Worm (Caenorhabditis elegans) whole organism, mixed stage, embryonic: ENCODE data around the gene Y116A8A.2.

ENCODE experiments used
- M03D4.4 ChIP-seq: sonication (generic microtip); optimal IDR thresholded peaks from 2 replicates; lab custom pipeline; 2017; ENCODE audit warnings: mild to moderate bottlenecking, missing genetic modification characterization, missing compliant biosample characterization
- bed-3 ChIP-seq: fragments of 200-800 bp; sonication (Bioruptor generic); optimal IDR thresholded peaks from 3 replicates; lab custom pipeline; 2018; ENCODE audit warnings: mild to moderate bottlenecking, missing genetic modification characterization, moderate library complexity, missing compliant biosample characterization
- blmp-1 ChIP-seq: fragments of 150-350 bp; optimal IDR thresholded peaks from 2 replicates; lab custom pipeline; 2014; ENCODE audit warnings: missing biosample characterization, missing genetic modification characterization
- ceh-43 ChIP-seq: fragments of 200-800 bp; sonication (Bioruptor generic); optimal IDR thresholded peaks from 2 replicates; lab custom pipeline; 2018; ENCODE audit warnings: mild to moderate bottlenecking, missing genetic modification characterization, moderate library complexity, missing compliant biosample characterization
- ceh-83 ChIP-seq: fragments of 200-800 bp; sonication (Bioruptor generic); optimal IDR thresholded peaks from 2 replicates; lab custom pipeline; 2018; ENCODE audit warnings: mild to moderate bottlenecking, missing genetic modification characterization, missing compliant biosample characterization
- ces-1 ChIP-seq: fragments of 150-350 bp; optimal IDR thresholded peaks from 2 replicates; lab custom pipeline; 2014; ENCODE audit warnings: missing biosample characterization, missing genetic modification reagents, missing genetic modification characterization
- cnd-1 ChIP-seq: fragments of 200-800 bp; sonication (Bioruptor generic); optimal IDR thresholded peaks from 2 replicates; lab custom pipeline; 2018; ENCODE audit warnings: mild to moderate bottlenecking, missing genetic modification characterization, missing compliant biosample characterization
- drap-1 ChIP-seq: fragments of 200-800 bp; sonication (Bioruptor generic); optimal IDR thresholded peaks from 3 replicates; lab custom pipeline; 2018; ENCODE audit warnings: mild to moderate bottlenecking, missing genetic modification characterization, missing compliant biosample characterization
- elt-1 ChIP-seq: sonication (generic microtip); optimal IDR thresholded peaks from 2 replicates; lab custom pipeline; 2017; ENCODE audit warnings: missing genetic modification characterization, mild to moderate bottlenecking, missing compliant biosample characterization, antibody characterized with exemption, moderate library complexity, borderline replicate concordance; ENCODE audit not compliant: insufficient read depth
- flh-1 ChIP-seq: fragments of 200-800 bp; sonication (Bioruptor generic); optimal IDR thresholded peaks from 2 replicates; lab custom pipeline; 2018; ENCODE audit warnings: mild to moderate bottlenecking, missing genetic modification characterization, moderate library complexity, missing compliant biosample characterization
- hlh-1 ChIP-seq: fragments of 150-350 bp; optimal IDR thresholded peaks from 2 replicates; lab custom pipeline; 2014; ENCODE audit warnings: missing biosample characterization, missing genetic modification reagents, missing genetic modification characterization
- lin-13 ChIP-seq: fragments of 150-350 bp; optimal IDR thresholded peaks from 2 replicates; lab custom pipeline; 2014; ENCODE audit warnings: missing biosample characterization, missing genetic modification characterization
- lin-32 ChIP-seq: fragments of 200-800 bp; sonication (Bioruptor generic); optimal IDR thresholded peaks from 2 replicates; lab custom pipeline; 2018; ENCODE audit warnings: mild to moderate bottlenecking, missing genetic modification characterization, missing compliant biosample characterization
- lsy-2 ChIP-seq: fragments of 150-350 bp; optimal IDR thresholded peaks from 2 replicates; lab custom pipeline; 2014; ENCODE audit warnings: missing biosample characterization, missing genetic modification characterization
- mep-1 ChIP-seq: fragments of 150-350 bp; optimal IDR thresholded peaks from 2 replicates; lab custom pipeline; 2017; ENCODE audit warnings: missing biosample characterization, missing genetic modification reagents, missing genetic modification characterization, inconsistent platforms
- mls-2 ChIP-seq: sonication (generic microtip); optimal IDR thresholded peaks from 2 replicates; lab custom pipeline; 2016; ENCODE audit warnings: mild to moderate bottlenecking, missing genetic modification characterization, moderate library complexity, missing compliant biosample characterization
- nhr-2 ChIP-seq: fragments of 150-350 bp; optimal IDR thresholded peaks from 2 replicates; lab custom pipeline; 2014; ENCODE audit warnings: missing biosample characterization, missing genetic modification characterization
- nhr-28 ChIP-seq: fragments of 150-350 bp; optimal IDR thresholded peaks from 2 replicates; lab custom pipeline; 2014; ENCODE audit warnings: missing biosample characterization, missing genetic modification characterization
- nhr-76 ChIP-seq: sonication (generic microtip); optimal IDR thresholded peaks from 2 replicates; lab custom pipeline; 2017; ENCODE audit warnings: missing biosample characterization, missing genetic modification characterization
- sem-2 ChIP-seq: fragments of 200-800 bp; sonication (Bioruptor generic); optimal IDR thresholded peaks from 2 replicates; lab custom pipeline; 2018; ENCODE audit warnings: mild to moderate bottlenecking, missing genetic modification characterization, missing compliant biosample characterization
- snpc-4 ChIP-seq: fragments of 150-350 bp; optimal IDR thresholded peaks from 2 replicates; lab custom pipeline; 2014; ENCODE audit warnings: missing biosample characterization, missing genetic modification characterization
- sptf-1 ChIP-seq: sonication (generic microtip); optimal IDR thresholded peaks from 2 replicates; lab custom pipeline; 2017; ENCODE audit warnings: mild to moderate bottlenecking, missing genetic modification characterization, moderate library complexity, missing compliant biosample characterization
- tbx-8 ChIP-seq: fragments of 200-800 bp; sonication (Bioruptor generic); optimal IDR thresholded peaks from 2 replicates; lab custom pipeline; 2018; ENCODE audit warnings: mild to moderate bottlenecking, missing genetic modification characterization, moderate library complexity, missing compliant biosample characterization
- unc-120 ChIP-seq: sonication (generic microtip); optimal IDR thresholded peaks from 2 replicates; lab custom pipeline; 2017; ENCODE audit warnings: missing genetic modification characterization, missing compliant biosample characterization; ENCODE audit not compliant: poor library complexity, severe bottlenecking
- unc-39 ChIP-seq: fragments of 150-350 bp; optimal IDR thresholded peaks from 2 replicates; lab custom pipeline; 2014; ENCODE audit warnings: missing biosample characterization, missing genetic modification characterization
- unc-62 ChIP-seq: fragments of 150-350 bp; optimal IDR thresholded peaks from 2 replicates; lab custom pipeline; 2014; ENCODE audit warnings: missing biosample characterization, missing genetic modification reagents, missing genetic modification characterization
- zip-8 ChIP-seq: fragments of 150-350 bp; optimal IDR thresholded peaks from 2 replicates; lab custom pipeline; 2014; ENCODE audit warnings: missing biosample characterization, missing genetic modification characterization
- ztf-11 ChIP-seq: fragments of 150-350 bp; optimal IDR thresholded peaks from 2 replicates; lab custom pipeline; 2014; ENCODE audit warnings: missing biosample characterization, missing genetic modification characterization

Gene Y116A8A.2

DNA sequence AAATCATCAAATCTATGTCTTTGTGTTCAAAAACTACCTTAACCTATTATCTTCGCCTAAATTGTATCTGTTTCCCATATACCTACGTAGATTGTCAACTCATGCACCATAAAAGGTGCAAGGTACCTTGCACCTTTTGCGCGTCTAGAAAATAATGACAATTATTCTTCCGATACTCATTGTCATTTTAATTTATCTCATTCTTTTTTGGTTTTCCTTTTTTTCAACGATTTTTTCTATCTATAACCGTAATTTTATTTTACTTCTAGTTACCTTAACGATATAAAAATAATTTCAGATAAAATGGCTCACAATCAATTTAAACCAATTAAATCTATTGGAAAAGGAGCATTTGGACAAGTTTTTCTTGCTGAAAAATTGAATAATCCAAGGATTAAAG lies 26.7 kb downstream of the Y116A8A.2 start, which contains the start of gene Y43D4A.6:
Gene Y43D4A.6 (plus strand): TSS at position 301 of the 400 bp plus-strand sequence.
- no peak for TF ChIP-seq nhr-76 (tag; lab: Kevin White, UChicago)
- no peak for TF ChIP-seq drap-1 (GFP tag; lab: Kevin White, UChicago)
- no peak for TF ChIP-seq unc-120
- no peak for TF ChIP-seq ceh-83 (GFP tag; lab: Kevin White, UChicago)
- no peak for TF ChIP-seq zip-8
- no peak for TF ChIP-seq sptf-1 (tag; lab: Kevin White, UChicago)
- TF ChIP-seq nhr-28 (tag; lab: Kevin White, UChicago) = no peak
- TF ChIP-seq blmp-1 (tag; lab: Kevin White, UChicago) = no peak
- no peak for TF ChIP-seq unc-62
- no peak for TF ChIP-seq lin-32

DNA sequence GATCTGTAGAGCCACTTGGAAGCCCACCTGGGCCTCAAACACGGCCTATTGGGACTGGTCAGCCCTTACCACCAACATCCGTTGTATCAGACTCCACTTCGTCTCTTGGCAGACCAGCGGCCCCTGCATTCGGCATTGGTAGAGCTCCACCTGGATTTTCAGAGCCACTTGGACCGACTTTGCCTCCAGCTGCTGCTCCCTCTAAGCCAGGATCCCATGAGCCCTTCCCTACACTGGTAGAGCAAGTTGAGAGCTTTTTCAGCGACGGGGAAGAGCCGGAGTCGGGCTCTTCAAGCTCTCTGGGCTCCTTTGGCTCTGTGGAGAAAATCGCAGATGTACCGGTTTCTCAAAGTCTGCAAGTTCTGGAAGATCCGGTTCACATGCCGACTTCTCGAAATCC lies 35.1 kb downstream of the Y116A8A.2 start:
- TF ChIP-seq tbx-8 (GFP tag; lab: Kevin White, UChicago) (no peak), snpc-4 (tag; lab: Kevin White, UChicago) (no peak), lin-13 (tag; lab: Kevin White, UChicago) (no peak), unc-39 (tag; lab: Kevin White, UChicago) (no peak), ces-1 (GFP tag; lab: Kevin White, UChicago) (no peak), unc-120 (no peak), nhr-2 (tag; lab: Kevin White, UChicago) (no peak)

DNA sequence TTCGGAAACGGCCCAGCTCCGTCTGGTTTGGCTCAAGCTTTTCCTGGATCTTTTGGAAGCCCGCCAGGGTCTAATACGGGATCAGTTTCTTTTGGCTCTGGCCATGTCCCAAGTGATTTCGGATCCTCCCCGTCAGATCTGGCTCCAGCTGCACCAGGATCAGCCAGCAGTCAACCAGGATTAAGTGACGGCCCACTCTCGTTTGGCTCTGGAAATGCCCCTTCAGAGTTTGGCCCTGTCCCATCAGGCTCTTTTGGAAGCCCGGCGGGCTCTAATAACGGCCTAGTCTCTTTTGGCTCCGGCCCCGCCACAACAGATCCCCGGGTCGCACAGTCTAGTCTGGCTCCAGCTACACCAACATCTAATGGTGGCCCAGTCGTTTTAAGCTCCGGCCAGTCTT lies 36.0 kb downstream of the Y116A8A.2 start:
- TF ChIP-seq M03D4.4 (tag; lab: Kevin White, UChicago) = no peak
- TF ChIP-seq, all 35 proteins: peak for 0

DNA sequence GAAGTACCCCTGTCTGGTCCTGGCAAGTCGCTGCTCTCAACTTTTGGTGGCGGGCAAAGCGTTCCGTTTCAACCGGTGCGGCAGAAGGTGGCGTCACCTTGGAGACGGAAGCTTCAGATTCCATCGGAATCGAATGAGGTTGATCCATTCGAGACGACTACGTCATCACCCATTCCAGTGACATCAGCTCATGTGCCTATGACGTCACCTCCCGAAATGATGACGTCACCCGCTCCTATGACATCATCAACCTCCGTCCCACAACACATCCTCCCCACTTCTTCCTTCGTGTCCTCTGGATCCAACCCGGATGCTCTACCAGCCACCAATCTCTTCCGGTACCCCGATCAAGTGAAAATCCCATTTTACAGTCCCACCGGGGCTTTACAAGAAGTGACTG lies 36.8 kb downstream of the Y116A8A.2 start:
- TF ChIP-seq zip-8 (peak; percentile 99), nhr-28 (tag; lab: Kevin White, UChicago) (no peak), mls-2 (tag; lab: Kevin White, UChicago) (no peak), unc-39 (tag; lab: Kevin White, UChicago) (no peak), elt-1 (tag; lab: Kevin White, UChicago) (no peak), mep-1 (tag; lab: Kevin White, UChicago) (no peak), ztf-11 (no peak)

DNA sequence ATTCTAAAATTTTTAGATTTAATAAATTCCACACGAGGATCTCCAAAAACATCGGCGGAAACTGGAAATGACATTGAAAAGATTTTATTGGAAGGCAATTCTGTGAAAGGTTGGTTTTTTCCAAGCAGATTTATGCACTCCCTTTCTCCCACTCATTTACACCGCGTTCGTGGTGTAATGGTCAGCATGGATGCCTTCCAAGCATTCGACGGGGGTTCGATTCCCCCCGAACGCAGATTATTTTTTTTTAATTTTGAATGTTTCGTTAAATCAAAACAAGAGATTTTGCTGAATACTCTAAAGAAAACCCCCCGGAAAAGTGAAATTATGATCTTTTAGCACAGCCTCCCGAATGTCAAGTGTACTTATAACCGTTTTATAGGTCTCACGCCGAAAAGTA lies 37.8 kb downstream of the Y116A8A.2 start:
- TF ChIP-seq unc-120 = peak; percentile 37
- peak; percentile 45 for TF ChIP-seq ceh-43
- peak; percentile 82 for TF ChIP-seq ceh-83 (GFP tag; lab: Kevin White, UChicago)
- no peak for TF ChIP-seq lsy-2 (tag; lab: Kevin White, UChicago)
- peak; percentile 15 for TF ChIP-seq bed-3
- peak; percentile 62 for TF ChIP-seq drap-1 (GFP tag; lab: Kevin White, UChicago)
- peak; percentile 39 for TF ChIP-seq lin-32
- TF ChIP-seq flh-1 (GFP tag; lab: Kevin White, UChicago) = peak; percentile 29
- TF ChIP-seq sptf-1 (tag; lab: Kevin White, UChicago) = peak; percentile 78
- TF ChIP-seq mep-1 (tag; lab: Kevin White, UChicago) = no peak
- peak; percentile 56 for TF ChIP-seq mls-2 (tag; lab: Kevin White, UChicago)
- peak; percentile 75 for TF ChIP-seq M03D4.4 (tag; lab: Kevin White, UChicago)
- peak; percentile 27 for TF ChIP-seq sem-2 (GFP tag; lab: Kevin White, UChicago)
- TF ChIP-seq ztf-11 = no peak
- peak; percentile 56 for TF ChIP-seq cnd-1
- no peak for TF ChIP-seq unc-39 (tag; lab: Kevin White, UChicago)

DNA sequence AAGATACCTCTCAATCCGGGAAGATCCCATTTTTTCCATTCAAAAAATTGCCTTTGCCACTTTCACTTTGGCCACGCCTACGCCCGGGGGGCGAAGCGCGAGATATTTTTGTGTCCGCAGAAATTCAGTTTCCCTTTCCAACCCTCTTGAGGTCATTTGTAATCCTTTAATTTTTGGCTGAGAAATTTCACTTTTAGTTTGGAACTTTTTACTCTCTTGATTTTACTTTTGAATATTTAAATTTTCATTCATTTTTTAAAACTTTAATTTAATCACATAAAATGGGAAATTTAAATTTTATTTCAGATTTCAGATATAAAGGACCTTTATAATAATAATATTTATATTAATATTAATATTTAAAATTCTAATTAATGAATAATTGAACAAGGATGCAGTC lies 38.3 kb downstream of the Y116A8A.2 start, which contains the start of gene Y43D4A.5:
Gene Y43D4A.5 (plus strand): TSS at position 301 of the 400 bp plus-strand sequence.
- TF ChIP-seq snpc-4 (tag; lab: Kevin White, UChicago) = no peak
- TF ChIP-seq mep-1 (tag; lab: Kevin White, UChicago) = no peak
- no peak for TF ChIP-seq nhr-76 (tag; lab: Kevin White, UChicago)
- TF ChIP-seq hlh-1 (tag; lab: Kevin White, UChicago) = no peak
